Fruit fly (Drosophila melanogaster) whole organism, pupa: ENCODE data around the gene RnpS1.

Experiments used
- CG10348 ChIP-seq: fragments of 200-800 bp; sonication (Bioruptor generic); IDR thresholded peaks from 2 replicates; pipeline ENCODE4 v1.3.6; 2022; ENCODE audit warnings: missing biosample characterization, missing genetic modification characterization
- CG15710 ChIP-seq: fragments of 200-800 bp; sonication (Bioruptor generic); optimal IDR thresholded peaks from 2 replicates; lab custom pipeline; 2018; ENCODE audit warnings: missing biosample characterization, mild to moderate bottlenecking, missing genetic modification characterization, moderate library complexity
- Pif1B ChIP-seq: fragments of 200-800 bp; sonication (Bioruptor generic); optimal IDR thresholded peaks from 3 replicates; lab custom pipeline; 2016; ENCODE audit warnings: missing biosample characterization, missing genetic modification characterization

The RnpS1 gene

DNA sequence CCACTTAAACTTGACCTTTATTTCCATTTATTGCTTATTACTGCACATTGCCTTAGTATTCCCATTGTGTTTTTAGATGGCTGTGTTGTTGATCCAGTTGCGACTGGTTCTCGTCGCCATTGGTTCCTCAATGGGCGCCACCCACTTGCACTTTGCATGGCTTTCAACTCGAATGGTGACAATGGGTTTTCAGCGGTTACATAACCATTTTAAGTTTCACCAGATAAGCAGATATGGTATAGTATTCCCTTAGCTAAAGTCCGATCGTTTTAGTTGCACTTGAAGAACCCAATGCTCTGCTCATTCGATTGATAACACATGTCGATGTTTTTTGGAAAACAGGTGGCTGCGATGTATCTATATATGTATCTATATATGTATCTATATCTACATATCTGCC, 50.1 kb downstream of the RnpS1 start:
- TF ChIP-seq CG10348 (GFP tag; lab: Robert Waterston, UW), result no peak
- peak; percentile 7 for TF ChIP-seq CG15710 (tag; lab: Kevin White, UChicago)
- TF ChIP-seq Pif1B, result no peak
